Fruit fly (Drosophila melanogaster) whole organism, embryonic: ENCODE results near the gene CG34450.

Source experiments
- Asciz ChIP-seq: fragments of 200-800 bp; sonication (Bioruptor generic); optimal IDR thresholded peaks from 2 replicates; lab custom pipeline; 2017; ENCODE audit warnings: missing biosample characterization, mild to moderate bottlenecking, missing genetic modification characterization, missing genetic modification reagents
- C15 ChIP-seq: fragments of 200-800 bp; sonication (Bioruptor generic); IDR thresholded peaks from 3 replicates; pipeline ENCODE4 v1.3.6; 2022; ENCODE audit warnings: missing biosample characterization, missing genetic modification characterization
- CG11504 ChIP-seq: fragments of 200-800 bp; sonication (Bioruptor generic); optimal IDR thresholded peaks from 3 replicates; lab custom pipeline; 2019; ENCODE audit warnings: missing biosample characterization, mild to moderate bottlenecking, missing genetic modification characterization, moderate library complexity
- CG18476 ChIP-seq: fragments of 200-800 bp; sonication (Bioruptor generic); optimal IDR thresholded peaks from 2 replicates; lab custom pipeline; 2016; ENCODE audit warnings: missing biosample characterization, mild to moderate bottlenecking, missing genetic modification characterization
- CG18764 ChIP-seq: fragments of 200-800 bp; sonication (Bioruptor generic); optimal IDR thresholded peaks from 3 replicates; lab custom pipeline; 2016; ENCODE audit warnings: missing biosample characterization, missing genetic modification characterization
- CG2199 ChIP-seq: fragments of 200-800 bp; sonication (Bioruptor generic); IDR thresholded peaks from 3 replicates; pipeline ENCODE4 v1.3.6; 2022; ENCODE audit warnings: missing biosample characterization, missing genetic modification characterization
- CG31388 ChIP-seq: fragments of 200-800 bp; sonication (Bioruptor generic); optimal IDR thresholded peaks from 2 replicates; lab custom pipeline; 2016; ENCODE audit warnings: missing biosample characterization, missing genetic modification characterization
- CG32532 ChIP-seq: fragments of 200-800 bp; sonication (Bioruptor generic); IDR thresholded peaks from 2 replicates; pipeline ENCODE4 v1.3.6; 2022; ENCODE audit warnings: missing biosample characterization, missing genetic modification characterization
- CG3726 ChIP-seq: fragments of 200-800 bp; sonication (Bioruptor generic); IDR thresholded peaks from 3 replicates; pipeline ENCODE4, ENCODE4 v1.3.6; 2022; ENCODE audit warnings: missing biosample characterization, missing genetic modification characterization
- CG5180 ChIP-seq: fragments of 200-800 bp; sonication (Bioruptor generic); optimal IDR thresholded peaks from 3 replicates; lab custom pipeline; 2017; ENCODE audit warnings: missing biosample characterization, missing genetic modification characterization, mild to moderate bottlenecking, moderate library complexity, missing genetic modification reagents
- CG6791 ChIP-seq: fragments of 200-800 bp; sonication (Bioruptor generic); IDR thresholded peaks from 3 replicates; pipeline ENCODE4 v1.3.6; 2022; ENCODE audit warnings: missing biosample characterization, missing genetic modification characterization; ENCODE audit not compliant: partially characterized antibody
- CG7271 ChIP-seq: fragments of 200-800 bp; sonication (Bioruptor generic); optimal IDR thresholded peaks from 2 replicates; lab custom pipeline; 2018; ENCODE audit warnings: missing biosample characterization, mild to moderate bottlenecking, missing genetic modification characterization, moderate library complexity
- CG7963 ChIP-seq: fragments of 200-800 bp; sonication (Bioruptor generic); IDR thresholded peaks from 3 replicates; pipeline ENCODE4 v1.3.6; 2022; ENCODE audit warnings: missing biosample characterization, missing genetic modification characterization; ENCODE audit not compliant: partially characterized antibody
- CG8478 ChIP-seq: fragments of >200 bp; optimal IDR thresholded peaks from 2 replicates; lab custom pipeline; 2018
- Fer1 ChIP-seq: fragments of 200-800 bp; sonication (Bioruptor generic); optimal IDR thresholded peaks from 2 replicates; lab custom pipeline; 2017; ENCODE audit warnings: missing biosample characterization, mild to moderate bottlenecking, missing genetic modification characterization
- Gsc ChIP-seq: fragments of 200-800 bp; sonication (Bioruptor generic); IDR thresholded peaks from 2 replicates; pipeline ENCODE4 v1.3.6; 2022; ENCODE audit warnings: missing biosample characterization, missing genetic modification characterization
- Hr3 ChIP-seq: fragments of 200-800 bp; sonication (Bioruptor generic); optimal IDR thresholded peaks from 3 replicates; lab custom pipeline; 2016; ENCODE audit warnings: missing biosample characterization, missing genetic modification characterization
- Kr ChIP-seq: fragments of 200-800 bp; sonication (Bioruptor generic); optimal IDR thresholded peaks from 2 replicates; lab custom pipeline; 2017; ENCODE audit warnings: missing biosample characterization, mild to moderate bottlenecking, missing genetic modification characterization
- Lhr ChIP-seq: fragments of 200-800 bp; sonication (Bioruptor generic); optimal IDR thresholded peaks from 3 replicates; lab custom pipeline; 2017; ENCODE audit warnings: mild to moderate bottlenecking, missing biosample characterization, missing genetic modification reagents, missing genetic modification characterization
- Lpt ChIP-seq: fragments of >200 bp; optimal IDR thresholded peaks from 2 replicates; lab custom pipeline; 2018; ENCODE audit warnings: missing biosample characterization, missing genetic modification characterization
- Med ChIP-seq: fragments of 200-800 bp; sonication (Bioruptor generic); peaks from one replicate; lab custom pipeline; 2016; ENCODE audit warnings: missing biosample characterization, missing genetic modification characterization, mild to moderate bottlenecking, inconsistent platforms, moderate library complexity
- Nf-YB ChIP-seq: fragments of 200-800 bp; sonication (Bioruptor generic); optimal IDR thresholded peaks from 3 replicates; lab custom pipeline; 2019; ENCODE audit warnings: missing biosample characterization, mild to moderate bottlenecking, missing genetic modification characterization, moderate library complexity
- Nf-YC ChIP-seq: fragments of 200-800 bp; optimal IDR thresholded peaks from 3 replicates; lab custom pipeline; 2019; ENCODE audit warnings: missing biosample characterization, mild to moderate bottlenecking, missing genetic modification characterization, moderate library complexity
- Rx ChIP-seq: fragments of 200-800 bp; sonication (Bioruptor generic); IDR thresholded peaks from 2 replicates; pipeline ENCODE4 v1.3.6; 2022; ENCODE audit warnings: missing biosample characterization, missing genetic modification characterization
- Sry-δ ChIP-seq: fragments of 200-800 bp; sonication (Bioruptor generic); optimal IDR thresholded peaks from 2 replicates; lab custom pipeline; 2016; ENCODE audit warnings: missing biosample characterization, missing genetic modification characterization
- Ssrp ChIP-seq: fragments of 200-800 bp; sonication (Bioruptor generic); optimal IDR thresholded peaks from 2 replicates; lab custom pipeline; 2018; ENCODE audit warnings: missing biosample characterization, mild to moderate bottlenecking, missing genetic modification characterization, moderate library complexity
- ase ChIP-seq: fragments of 200-800 bp; sonication (Bioruptor generic); IDR thresholded peaks from 3 replicates; pipeline ENCODE4 v1.3.6; 2022; ENCODE audit warnings: missing biosample characterization, missing genetic modification characterization
- bab2 ChIP-seq: fragments of 200-800 bp; sonication (Bioruptor generic); optimal IDR thresholded peaks from 2 replicates; lab custom pipeline; 2016; ENCODE audit warnings: missing biosample characterization, missing genetic modification characterization
- bbx ChIP-seq: fragments of 200-800 bp; sonication (Bioruptor generic); IDR thresholded peaks from 2 replicates; pipeline ENCODE4 v1.3.6; 2022; ENCODE audit warnings: missing biosample characterization, missing genetic modification characterization; ENCODE audit not compliant: partially characterized antibody
- crc ChIP-seq: fragments of 200-800 bp; sonication (Bioruptor generic); optimal IDR thresholded peaks from 2 replicates; lab custom pipeline; 2016; ENCODE audit warnings: missing biosample characterization, missing genetic modification characterization
- crol ChIP-seq: fragments of 200-800 bp; sonication (Bioruptor generic); IDR thresholded peaks from 2 replicates; pipeline ENCODE4 v1.3.6; 2022; ENCODE audit warnings: missing biosample characterization, missing genetic modification characterization
- dpn ChIP-seq, 2 experiments: fragments of 200-800 bp; sonication (Bioruptor generic); optimal IDR thresholded peaks; 3 replicates each; lab custom pipeline; 2016; ENCODE audit warnings: missing biosample characterization in 2 of 2, missing genetic modification characterization in 2 of 2
- emc ChIP-seq: fragments of 200-800 bp; sonication (Bioruptor generic); optimal IDR thresholded peaks from 2 replicates; lab custom pipeline; 2016; ENCODE audit warnings: missing biosample characterization, missing genetic modification characterization
- eyg ChIP-seq: fragments of 200-800 bp; sonication (Bioruptor generic); optimal IDR thresholded peaks from 3 replicates; lab custom pipeline; 2016; ENCODE audit warnings: missing biosample characterization, missing genetic modification characterization
- gce ChIP-seq: fragments of 200-800 bp; sonication (Bioruptor generic); IDR thresholded peaks from 3 replicates; pipeline ENCODE4 v1.3.6; 2022; ENCODE audit warnings: missing biosample characterization, missing genetic modification characterization
- gcm ChIP-seq: fragments of 200-800 bp; sonication (Bioruptor generic); optimal IDR thresholded peaks from 2 replicates; lab custom pipeline; 2019; ENCODE audit warnings: missing biosample characterization, mild to moderate bottlenecking, missing genetic modification characterization, moderate library complexity
- gfzf ChIP-seq: fragments of 200-800 bp; sonication (Bioruptor generic); optimal IDR thresholded peaks from 2 replicates; lab custom pipeline; 2016; ENCODE audit warnings: missing biosample characterization, mild to moderate bottlenecking, missing genetic modification characterization, moderate library complexity
- ham ChIP-seq: fragments of 200-800 bp; sonication (Bioruptor generic); IDR thresholded peaks from 2 replicates; pipeline ENCODE4 v1.3.6; 2022; ENCODE audit warnings: missing biosample characterization, missing genetic modification characterization
- kay ChIP-seq: fragments of 200-800 bp; sonication (Bioruptor generic); optimal IDR thresholded peaks from 2 replicates; lab custom pipeline; 2016; ENCODE audit warnings: missing biosample characterization, missing genetic modification characterization
- lab ChIP-seq: fragments of 200-800 bp; sonication (Bioruptor generic); optimal IDR thresholded peaks from 3 replicates; lab custom pipeline; 2017; ENCODE audit warnings: missing biosample characterization, missing genetic modification characterization, mild to moderate bottlenecking, moderate library complexity, missing genetic modification reagents
- lov ChIP-seq, 2 experiments: fragments of 200-800 bp in 1 of 2; fragments of >200 bp in 1 of 2; sonication (Bioruptor generic) in 1 of 2; IDR thresholded peaks in 1 of 2; optimal IDR thresholded peaks in 1 of 2; 2 replicates in 1 of 2; 3 replicates in 1 of 2; pipeline versions ENCODE4 v1.3.6 to Lab custom; 2017 to 2022; ENCODE audit warnings: missing biosample characterization in 1 of 2, missing genetic modification characterization in 1 of 2
- nau ChIP-seq: fragments of 200-800 bp; sonication (Bioruptor generic); optimal IDR thresholded peaks from 3 replicates; lab custom pipeline; 2017; ENCODE audit warnings: missing biosample characterization, mild to moderate bottlenecking, missing genetic modification characterization, missing genetic modification reagents
- nmo ChIP-seq: fragments of 200-800 bp; sonication (Bioruptor generic); optimal IDR thresholded peaks from 2 replicates; lab custom pipeline; 2018; ENCODE audit warnings: missing biosample characterization, mild to moderate bottlenecking, missing genetic modification characterization, moderate library complexity
- p53 ChIP-seq: fragments of 200-800 bp; sonication (Bioruptor generic); optimal IDR thresholded peaks from 2 replicates; lab custom pipeline; 2016; ENCODE audit warnings: missing biosample characterization, missing genetic modification characterization
- pnt ChIP-seq: fragments of 200-800 bp; sonication (Bioruptor generic); optimal IDR thresholded peaks from 3 replicates; lab custom pipeline; 2016; ENCODE audit warnings: missing biosample characterization, missing genetic modification characterization
- ranshi ChIP-seq: fragments of 200-800 bp; sonication (Bioruptor generic); IDR thresholded peaks from 2 replicates; pipeline ENCODE4 v1.3.6; 2022; ENCODE audit warnings: missing biosample characterization, missing genetic modification characterization
- run ChIP-seq: fragments of 200-800 bp; sonication (Bioruptor generic); optimal IDR thresholded peaks from 3 replicates; lab custom pipeline; 2018; ENCODE audit warnings: missing biosample characterization, mild to moderate bottlenecking, missing genetic modification characterization
- tx ChIP-seq: fragments of 200-800 bp; sonication (Bioruptor generic); optimal IDR thresholded peaks from 2 replicates; lab custom pipeline; 2016; ENCODE audit warnings: missing biosample characterization, missing genetic modification characterization
- yki ChIP-seq: fragments of >200 bp; optimal IDR thresholded peaks from 3 replicates; lab custom pipeline; 2018
- zfh2 ChIP-seq: fragments of 200-800 bp; sonication (Bioruptor generic); optimal IDR thresholded peaks from 2 replicates; lab custom pipeline; 2016; ENCODE audit warnings: missing biosample characterization, missing genetic modification characterization

CG34450 gene

DNA sequence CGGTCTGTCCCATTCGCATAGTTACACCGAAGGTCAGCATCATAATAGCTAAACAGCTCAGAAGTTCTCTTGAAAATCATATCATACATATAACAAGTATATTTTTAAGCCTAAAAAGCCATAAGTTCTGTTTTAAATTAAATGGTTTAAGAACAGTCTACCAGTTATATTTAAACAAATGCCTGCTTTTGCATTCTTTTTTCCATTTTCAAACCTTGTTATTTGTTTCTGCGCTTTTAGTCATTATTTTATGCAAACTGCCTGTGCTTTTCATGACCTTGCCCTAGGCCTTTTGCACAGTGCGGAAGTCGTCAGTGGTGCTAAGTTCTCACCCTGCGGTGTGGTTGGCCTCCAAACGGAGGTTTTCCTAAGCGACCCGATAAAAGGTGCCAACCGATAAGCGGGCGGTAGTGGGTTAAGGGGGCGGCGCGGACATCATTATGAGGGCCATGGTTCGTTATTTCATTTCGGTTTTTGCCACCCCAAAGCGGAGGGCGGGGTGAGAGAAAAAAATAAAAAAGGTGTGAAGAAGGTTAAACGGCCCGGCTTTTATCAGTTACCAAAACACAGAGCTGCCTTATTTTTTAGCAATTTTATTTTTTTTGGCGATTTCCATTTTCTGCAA, 14.3 kb upstream of the CG34450 start (continued):
- TF ChIP-seq kay (no peak), Med (peak; percentile 93), CG11504 (tag; lab: Kevin White, UChicago) (peak; percentile 70), dpn (GFP tag; optimal IDR thresholded peaks at IDR 0.05; lab: Kevin White, UChicago) (peak; percentile 34 to 52), zfh2 (GFP tag; lab: Kevin White, UChicago) (peak; percentile 51), Ssrp (tag; lab: Kevin White, UChicago) (peak; percentile 12), CG31388 (no peak), Kr (GFP tag; lab: Kevin White, UChicago) (no peak), Gsc (GFP tag; lab: Robert Waterston, UW) (no peak), Hr3 (peak; percentile 10), CG6791 (GFP tag; lab: Robert Waterston, UW) (no peak), pnt (GFP tag; lab: Kevin White, UChicago) (no peak), Lpt (GFP tag; lab: Kevin White, UChicago) (no peak), CG2199 (GFP tag; lab: Robert Waterston, UW) (no peak), gcm (GFP tag; lab: Kevin White, UChicago) (no peak), emc (GFP tag; lab: Kevin White, UChicago) (no peak), lab (GFP tag; lab: Kevin White, UChicago) (peak; percentile 79), C15 (GFP tag; lab: Robert Waterston, UW) (no peak), crol (GFP tag; lab: Robert Waterston, UW) (peak; percentile 47; the same call in 1 of the 2 replicates), Nf-YC (peak; percentile 39), tx (peak; percentile 42), CG7271 (tag; lab: Kevin White, UChicago) (no peak), bab2 (GFP tag; lab: Kevin White, UChicago) (peak; percentile 32), CG18764 (peak; percentile 14), run (tag; lab: Kevin White, UChicago) (no peak), CG3726 (GFP tag; lab: Robert Waterston, UW) (no peak), ranshi (GFP tag; lab: Robert Waterston, UW) (no peak), bbx (GFP tag; lab: Robert Waterston, UW) (no peak), Fer1 (peak; percentile 79), Sry-δ (GFP tag; lab: Kevin White, UChicago) (no peak), p53 (GFP tag; lab: Kevin White, UChicago) (no peak), yki (lab: Kevin White, UChicago) (no peak), nmo (GFP tag; lab: Kevin White, UChicago) (peak; percentile 53), Rx (GFP tag; lab: Robert Waterston, UW) (no peak; the same call in 1 of the 2 replicates), CG7963 (GFP tag; lab: Robert Waterston, UW) (no peak), lov (optimal IDR thresholded peaks at IDR 0.05; lab: Kevin White, UChicago) (no peak), lov (GFP tag; IDR thresholded peaks at IDR 0.05; lab: Robert Waterston, UW) (no peak), crc (GFP tag; lab: Kevin White, UChicago) (peak; percentile 17), gfzf (GFP tag; lab: Kevin White, UChicago) (no peak), gce (GFP tag; lab: Robert Waterston, UW) (no peak), ase (GFP tag; lab: Robert Waterston, UW) (no peak), CG32532 (GFP tag; lab: Robert Waterston, UW) (peak; percentile 57; the same call in 1 of the 2 replicates), CG18476 (GFP tag; lab: Kevin White, UChicago) (peak; percentile 18), CG8478 (no peak), CG5180 (GFP tag; lab: Kevin White, UChicago) (peak; percentile 2), Lhr (GFP tag; lab: Kevin White, UChicago) (no peak), Nf-YB (GFP tag; lab: Kevin White, UChicago) (peak; percentile 19), eyg (GFP tag; lab: Kevin White, UChicago) (peak; percentile 33), Asciz (GFP tag; lab: Kevin White, UChicago) (no peak), ham (GFP tag; lab: Robert Waterston, UW) (no peak), nau (GFP tag; lab: Kevin White, UChicago) (peak; percentile 12)
